Worm (Caenorhabditis elegans) whole organism, L1 larva: ENCODE measurements around the gene cdc-48.1.

Experiments
- C04F5.9 ChIP-seq: sonication (generic microtip); optimal IDR thresholded peaks from 2 replicates; lab custom pipeline; 2016; ENCODE audit warnings: missing genetic modification characterization, missing compliant biosample characterization
- C16A3.4 ChIP-seq: fragments of 150-350 bp; optimal IDR thresholded peaks from 2 replicates; lab custom pipeline; 2014; ENCODE audit warnings: missing biosample characterization, missing genetic modification characterization
- C34B4.2 ChIP-seq: sonication (generic microtip); optimal IDR thresholded peaks from 2 replicates; lab custom pipeline; 2017; ENCODE audit warnings: mild to moderate bottlenecking, missing genetic modification characterization, missing compliant biosample characterization
- F16B12.6 ChIP-seq: fragments of 150-350 bp; optimal IDR thresholded peaks from 2 replicates; lab custom pipeline; 2014; ENCODE audit warnings: missing biosample characterization, missing genetic modification characterization
- Y116A8C.19 ChIP-seq: sonication (generic microtip); optimal IDR thresholded peaks from 2 replicates; lab custom pipeline; 2016; ENCODE audit warnings: missing compliant biosample characterization, missing genetic modification characterization, borderline replicate concordance
- ama-1 ChIP-seq: fragments of 150-350 bp; optimal IDR thresholded peaks from 2 replicates; lab custom pipeline; 2014
- blmp-1 ChIP-seq: fragments of 150-350 bp; optimal IDR thresholded peaks from 2 replicates; lab custom pipeline; 2014; ENCODE audit warnings: missing biosample characterization, missing genetic modification characterization
- ceh-82 ChIP-seq, 3 experiments: fragments of 150-350 bp in 1 of 3; sonication (generic microtip) in 2 of 3; optimal IDR thresholded peaks; 2 replicates each; lab custom pipeline; 2014 to 2017; ENCODE audit warnings: missing biosample characterization in 3 of 3, missing genetic modification characterization in 3 of 3
- ceh-90 ChIP-seq: sonication (generic microtip); optimal IDR thresholded peaks from 2 replicates; lab custom pipeline; 2016; ENCODE audit warnings: missing genetic modification characterization, missing compliant biosample characterization
- dpl-1 ChIP-seq, 3 experiments: fragments of 150-350 bp in 2 of 3; sonication (generic microtip) in 1 of 3; optimal IDR thresholded peaks; 2 replicates each; lab custom pipeline; 2014 to 2017; ENCODE audit warnings: missing biosample characterization in 3 of 3, missing genetic modification characterization in 3 of 3, missing genetic modification reagents in 3 of 3
- dsc-1 ChIP-seq: sonication (generic microtip); optimal IDR thresholded peaks from 2 replicates; lab custom pipeline; 2016; ENCODE audit warnings: mild to moderate bottlenecking, missing genetic modification characterization, missing compliant biosample characterization
- efl-3 ChIP-seq: fragments of 200-800 bp; sonication (Bioruptor generic); optimal IDR thresholded peaks from 2 replicates; lab custom pipeline; 2018; ENCODE audit warnings: mild to moderate bottlenecking, missing genetic modification characterization, missing compliant biosample characterization
- egl-27 ChIP-seq, 2 experiments: fragments of 150-350 bp in 1 of 2; sonication (generic microtip); optimal IDR thresholded peaks; 3 replicates each; lab custom pipeline; 2017 to 2018; ENCODE audit warnings: missing biosample characterization in 2 of 2, missing genetic modification characterization in 2 of 2, missing genetic modification reagents in 2 of 2
- elt-2 ChIP-seq: sonication (generic microtip); optimal IDR thresholded peaks from 2 replicates; lab custom pipeline; 2016; ENCODE audit warnings: missing genetic modification characterization, mild to moderate bottlenecking, inconsistent platforms, missing compliant biosample characterization, missing genetic modification reagents
- elt-3 ChIP-seq, 6 experiments: fragments of 150-350 bp in 1 of 6; sonication (generic microtip); optimal IDR thresholded peaks; 2 replicates each; lab custom pipeline; 2017 to 2018; ENCODE audit warnings: missing biosample characterization in 6 of 6, missing genetic modification characterization in 6 of 6, inconsistent platforms in 1 of 6
- ets-5 ChIP-seq: fragments of 200-800 bp; sonication (Bioruptor generic); IDR thresholded peaks from 2 replicates; pipeline ENCODE4 v1.3.6; 2022; ENCODE audit warnings: missing genetic modification characterization, missing compliant biosample characterization
- hlh-4 ChIP-seq: sonication (generic microtip); optimal IDR thresholded peaks from 2 replicates; lab custom pipeline; 2016; ENCODE audit warnings: mild to moderate bottlenecking, missing genetic modification characterization, missing compliant biosample characterization
- hpl-2 ChIP-seq: fragments of 150-350 bp; optimal IDR thresholded peaks from 2 replicates; lab custom pipeline; 2014; ENCODE audit warnings: missing biosample characterization, missing genetic modification reagents, missing genetic modification characterization
- irx-1 ChIP-seq: sonication (generic microtip); optimal IDR thresholded peaks from 2 replicates; lab custom pipeline; 2016; ENCODE audit warnings: missing genetic modification characterization, missing compliant biosample characterization
- jun-1 ChIP-seq: fragments of 150-350 bp; optimal IDR thresholded peaks from 2 replicates; lab custom pipeline; 2014; ENCODE audit warnings: missing biosample characterization, missing genetic modification reagents, missing genetic modification characterization
- lin-13 ChIP-seq: fragments of 150-350 bp; optimal IDR thresholded peaks from 2 replicates; lab custom pipeline; 2014; ENCODE audit warnings: missing biosample characterization, missing genetic modification reagents, missing genetic modification characterization
- lin-14 ChIP-seq: fragments of 200-800 bp; sonication (Bioruptor generic); optimal IDR thresholded peaks from 2 replicates; lab custom pipeline; 2018; ENCODE audit warnings: mild to moderate bottlenecking, missing genetic modification characterization, moderate library complexity, missing compliant biosample characterization
- lin-35 ChIP-seq, 2 experiments: fragments of 150-350 bp; optimal IDR thresholded peaks; 2 replicates each; lab custom pipeline; 2014; ENCODE audit warnings: missing biosample characterization in 2 of 2, missing genetic modification characterization in 2 of 2, missing genetic modification reagents in 2 of 2
- lin-39 ChIP-seq: fragments of 150-350 bp; optimal IDR thresholded peaks from 2 replicates; lab custom pipeline; 2014; ENCODE audit warnings: missing biosample characterization, missing genetic modification reagents, missing genetic modification characterization
- lir-3 ChIP-seq: sonication (generic microtip); optimal IDR thresholded peaks from 2 replicates; lab custom pipeline; 2016; ENCODE audit warnings: mild to moderate bottlenecking, missing genetic modification characterization, moderate library complexity, missing compliant biosample characterization; ENCODE audit not compliant: poor library complexity
- lsy-2 ChIP-seq, 2 experiments: fragments of 150-350 bp; optimal IDR thresholded peaks; 2 replicates each; lab custom pipeline; 2014; ENCODE audit warnings: missing biosample characterization in 2 of 2, missing genetic modification characterization in 2 of 2
- mef-2 ChIP-seq: fragments of 150-350 bp; optimal IDR thresholded peaks from 2 replicates; lab custom pipeline; 2014; ENCODE audit warnings: missing biosample characterization, missing genetic modification characterization
- nhr-20 ChIP-seq: sonication (generic microtip); optimal IDR thresholded peaks from 2 replicates; lab custom pipeline; 2016; ENCODE audit warnings: mild to moderate bottlenecking, missing genetic modification characterization, missing compliant biosample characterization
- nhr-237 ChIP-seq: fragments of 150-350 bp; optimal IDR thresholded peaks from 2 replicates; lab custom pipeline; 2014; ENCODE audit warnings: missing biosample characterization, missing genetic modification characterization
- nhr-47 ChIP-seq: sonication (generic microtip); optimal IDR thresholded peaks from 2 replicates; lab custom pipeline; 2016; ENCODE audit warnings: mild to moderate bottlenecking, missing genetic modification characterization, moderate library complexity, missing compliant biosample characterization
- nhr-71 ChIP-seq: sonication (generic microtip); optimal IDR thresholded peaks from 2 replicates; lab custom pipeline; 2016; ENCODE audit warnings: mild to moderate bottlenecking, missing genetic modification characterization, moderate library complexity, missing compliant biosample characterization
- nhr-77 ChIP-seq: fragments of 150-350 bp; optimal IDR thresholded peaks from 2 replicates; lab custom pipeline; 2014; ENCODE audit warnings: missing biosample characterization, missing genetic modification characterization
- nhr-85 ChIP-seq: sonication (generic microtip); peaks from one replicate; lab custom pipeline; 2016; ENCODE audit warnings: missing genetic modification characterization, inconsistent platforms, missing compliant biosample characterization
- pag-3 ChIP-seq: sonication (generic microtip); optimal IDR thresholded peaks from 2 replicates; lab custom pipeline; 2017; ENCODE audit warnings: missing genetic modification characterization, mild to moderate bottlenecking, missing compliant biosample characterization, antibody characterized with exemption, borderline replicate concordance; ENCODE audit not compliant: insufficient read depth
- rnt-1 ChIP-seq: sonication (generic microtip); optimal IDR thresholded peaks from 2 replicates; lab custom pipeline; 2016; ENCODE audit warnings: mild to moderate bottlenecking, missing genetic modification characterization, moderate library complexity, missing compliant biosample characterization
- snpc-4 ChIP-seq: fragments of 150-350 bp; optimal IDR thresholded peaks from 2 replicates; lab custom pipeline; 2014; ENCODE audit warnings: missing biosample characterization, missing genetic modification characterization
- snu-23 ChIP-seq: sonication (generic microtip); optimal IDR thresholded peaks from 2 replicates; lab custom pipeline; 2016; ENCODE audit warnings: missing genetic modification characterization, missing compliant biosample characterization
- sox-4 ChIP-seq: sonication (generic microtip); optimal IDR thresholded peaks from 2 replicates; lab custom pipeline; 2016; ENCODE audit warnings: missing genetic modification characterization, missing compliant biosample characterization
- sptf-1 ChIP-seq: fragments of 150-350 bp; optimal IDR thresholded peaks from 2 replicates; lab custom pipeline; 2014; ENCODE audit warnings: missing biosample characterization, missing genetic modification characterization
- sup-37 ChIP-seq: fragments of 200-800 bp; sonication (Bioruptor generic); optimal IDR thresholded peaks from 2 replicates; lab custom pipeline; 2018; ENCODE audit warnings: mild to moderate bottlenecking, missing genetic modification characterization, missing compliant biosample characterization
- swsn-7 ChIP-seq: sonication (generic microtip); optimal IDR thresholded peaks from 2 replicates; lab custom pipeline; 2016; ENCODE audit warnings: missing genetic modification characterization, missing compliant biosample characterization
- vab-15 ChIP-seq: sonication (generic microtip); optimal IDR thresholded peaks from 2 replicates; lab custom pipeline; 2017; ENCODE audit warnings: missing genotype, mild to moderate bottlenecking, missing genetic modification characterization, missing compliant biosample characterization
- xbp-1 ChIP-seq: sonication (generic microtip); optimal IDR thresholded peaks from 2 replicates; lab custom pipeline; 2016; ENCODE audit warnings: missing genetic modification characterization, missing compliant biosample characterization
- zip-4 ChIP-seq: fragments of 200-800 bp; sonication (Bioruptor generic); optimal IDR thresholded peaks from 2 replicates; lab custom pipeline; 2018; ENCODE audit warnings: mild to moderate bottlenecking, missing genetic modification characterization, moderate library complexity, missing compliant biosample characterization
- ztf-11 ChIP-seq, 2 experiments: sonication (generic microtip); optimal IDR thresholded peaks; 2 replicates each; lab custom pipeline; 2016 to 2017; ENCODE audit warnings: missing genetic modification characterization in 2 of 2, missing biosample characterization in 1 of 2, missing compliant biosample characterization in 1 of 2

The cdc-48.1 gene

DNA sequence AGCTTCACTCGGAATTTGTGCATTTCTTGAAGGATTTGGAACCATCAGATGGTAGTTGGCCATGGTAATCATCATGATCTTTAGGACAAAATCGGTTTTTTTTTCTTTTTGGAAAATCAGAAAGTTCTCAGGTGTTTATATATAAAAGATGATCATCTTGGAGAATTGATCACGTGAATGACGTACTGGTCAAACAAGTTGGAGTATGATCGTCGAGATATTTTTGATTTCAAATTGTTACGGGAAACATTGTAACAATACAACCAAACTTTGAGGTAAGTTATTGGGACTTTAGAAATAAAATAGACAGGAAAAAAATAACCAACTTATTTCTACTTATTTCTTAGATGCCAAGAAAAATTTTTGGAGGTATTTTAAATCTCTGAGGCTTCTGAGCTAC, 44.2 kb downstream of the cdc-48.1 start, which contains the start of gene F59B10.4 (continued):
- TF ChIP-seq dpl-1 (GFP tag; optimal IDR thresholded peaks at IDR 0.05; lab: Kevin White, UChicago) (no peak), ztf-11 (tag; optimal IDR thresholded peaks at IDR 0.05; lab: Kevin White, UChicago) (no peak), ets-5 (GFP tag; lab: Robert Waterston, UW) (no peak), ceh-90 (no peak), elt-3 (tag; optimal IDR thresholded peaks at IDR 0.05; lab: Kevin White, UChicago) (peak in 1 of 6 experiments; percentile 8), irx-1 (tag; lab: Kevin White, UChicago) (no peak), ama-1 (lab: Kevin White, UChicago) (no peak), C04F5.9 (tag; lab: Kevin White, UChicago) (no peak), rnt-1 (tag; lab: Kevin White, UChicago) (no peak), blmp-1 (tag; lab: Kevin White, UChicago) (peak; percentile 16), dsc-1 (tag; lab: Kevin White, UChicago) (no peak), nhr-71 (peak; percentile 7), mef-2 (no peak), xbp-1 (tag; lab: Kevin White, UChicago) (no peak), egl-27 (tag; optimal IDR thresholded peaks at IDR 0.05; lab: Kevin White, UChicago) (no peak), efl-3 (GFP tag; lab: Kevin White, UChicago) (no peak), sptf-1 (tag; lab: Kevin White, UChicago) (no peak), sox-4 (no peak), snu-23 (GFP tag; lab: Kevin White, UChicago) (peak; percentile 2), lin-14 (peak; percentile 15), lin-13 (no peak), nhr-47 (tag; lab: Kevin White, UChicago) (no peak), jun-1 (no peak), Y116A8C.19 (tag; lab: Kevin White, UChicago) (no peak), sup-37 (GFP tag; lab: Kevin White, UChicago) (no peak), nhr-85 (peak; percentile 84), vab-15 (tag; lab: Kevin White, UChicago) (no peak), zip-4 (GFP tag; lab: Kevin White, UChicago) (no peak), elt-2 (no peak), pag-3 (tag; lab: Kevin White, UChicago) (no peak), nhr-20 (peak; percentile 8)

DNA sequence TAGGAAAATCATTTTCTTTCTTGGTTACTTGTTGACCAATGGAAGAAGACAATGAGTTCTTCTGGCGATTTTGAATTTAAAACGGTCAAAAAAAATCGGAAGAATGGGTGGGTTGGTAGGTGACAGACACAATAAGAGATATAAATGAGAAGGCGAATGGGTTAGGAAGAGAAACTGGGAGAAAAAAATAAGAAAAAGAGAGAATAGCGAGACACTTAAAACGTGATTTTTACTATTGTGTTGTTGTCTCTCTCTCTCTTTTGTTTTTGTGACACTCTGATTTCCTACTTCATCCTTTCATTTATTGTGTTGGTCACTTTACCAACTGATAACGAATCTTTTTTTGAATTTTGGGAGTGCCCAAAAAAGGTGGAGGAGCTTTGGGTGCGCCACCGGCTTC, 46.8 kb downstream of the cdc-48.1 start:
- TF ChIP-seq snu-23 (GFP tag; lab: Kevin White, UChicago) (peak; percentile 49), nhr-20 (peak; percentile 48), snpc-4 (tag; lab: Kevin White, UChicago) (no peak), lin-14 (peak; percentile 71), nhr-85 (peak; percentile 63), blmp-1 (tag; lab: Kevin White, UChicago) (peak; percentile 74), lsy-2 (tag; optimal IDR thresholded peaks at IDR 0.05; lab: Kevin White, UChicago) (peak in 1 of 2 experiments; percentile 25), C16A3.4 (tag; lab: Kevin White, UChicago) (peak; percentile 14), elt-3 (tag; optimal IDR thresholded peaks at IDR 0.05; lab: Kevin White, UChicago) (peak in 2 of 6 experiments; percentile 4 to 8), nhr-71 (peak; percentile 25), lin-35 (GFP tag; optimal IDR thresholded peaks at IDR 0.05; lab: Kevin White, UChicago) (peak in 1 of 2 experiments; percentile 24), sptf-1 (tag; lab: Kevin White, UChicago) (no peak), nhr-47 (tag; lab: Kevin White, UChicago) (no peak)

DNA sequence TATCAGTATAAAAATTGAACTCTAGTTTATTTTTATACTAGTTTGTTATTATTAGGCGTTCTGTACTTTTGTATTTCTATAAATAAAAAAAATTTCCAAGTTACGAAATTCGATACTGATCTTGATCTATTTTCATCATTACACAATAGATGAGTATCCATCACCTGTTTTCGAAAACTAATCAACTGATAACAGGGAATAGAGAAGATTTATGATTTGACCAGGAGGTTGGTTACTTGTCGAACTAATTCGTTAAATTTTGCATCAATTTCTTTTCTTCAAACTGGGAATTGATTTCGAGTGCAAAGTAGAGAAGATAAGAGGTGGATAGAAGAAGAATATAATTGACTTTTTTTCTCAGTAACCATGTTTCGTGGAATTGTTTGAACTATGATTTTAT, 47.8 kb downstream of the cdc-48.1 start:
- TF ChIP-seq hlh-4 (tag; lab: Kevin White, UChicago), result no peak
- TF ChIP-seq nhr-237 (tag; lab: Kevin White, UChicago), result no peak
- TF ChIP-seq snu-23 (GFP tag; lab: Kevin White, UChicago), result peak; percentile 11
- TF ChIP-seq lin-14, result peak; percentile 49
- peak in 1 of 2 experiments; percentile 22 for TF ChIP-seq lsy-2 (tag; optimal IDR thresholded peaks at IDR 0.05; lab: Kevin White, UChicago)
- no peak for TF ChIP-seq ceh-82 (tag; optimal IDR thresholded peaks at IDR 0.05; lab: Kevin White, UChicago)
- TF ChIP-seq C34B4.2 (tag; lab: Kevin White, UChicago), result no peak
- TF ChIP-seq vab-15 (tag; lab: Kevin White, UChicago), result no peak
- no peak for TF ChIP-seq lir-3
- TF ChIP-seq lin-39 (tag; lab: Kevin White, UChicago), result no peak
- no peak for TF ChIP-seq xbp-1 (tag; lab: Kevin White, UChicago)
- TF ChIP-seq nhr-20, result peak; percentile 41
- TF ChIP-seq ets-5 (GFP tag; lab: Robert Waterston, UW), result no peak
- TF ChIP-seq nhr-77 (tag; lab: Kevin White, UChicago), result no peak
- peak in 1 of 2 experiments; percentile 37 for TF ChIP-seq lin-35 (GFP tag; optimal IDR thresholded peaks at IDR 0.05; lab: Kevin White, UChicago)
- no peak for TF ChIP-seq mef-2
- no peak for TF ChIP-seq swsn-7 (tag; lab: Kevin White, UChicago)
- no peak for TF ChIP-seq hpl-2 (GFP tag; lab: Kevin White, UChicago)
- TF ChIP-seq sox-4, result no peak
- peak; percentile 54 for TF ChIP-seq blmp-1 (tag; lab: Kevin White, UChicago)
- no peak for TF ChIP-seq F16B12.6 (tag; lab: Kevin White, UChicago)
- TF ChIP-seq nhr-85, result peak; percentile 78
- TF ChIP-seq nhr-71, result peak; percentile 19
- no peak for TF ChIP-seq pag-3 (tag; lab: Kevin White, UChicago)
- TF ChIP-seq elt-3 (tag; optimal IDR thresholded peaks at IDR 0.05; lab: Kevin White, UChicago), result peak in 5 of 6 experiments; percentile 16 to 91 (median 89)
- no peak for TF ChIP-seq jun-1
